Worm (Caenorhabditis elegans) whole organism, L4 larva: Measurements from ENCODE around the gene bre-1.
A peak's percentile ranks its signal among the peaks of the same experiment; 100 is the strongest.

ENCODE experiments used
- D1046.2 ChIP-seq: fragments of 200-800 bp; sonication (Bioruptor generic); IDR thresholded peaks from 2 replicates; pipeline ENCODE4 v1.3.6; 2022; ENCODE audit warnings: missing genetic modification characterization, missing compliant biosample characterization
- F37D6.2 ChIP-seq: sonication (generic microtip); optimal IDR thresholded peaks from 2 replicates; lab custom pipeline; 2016; ENCODE audit warnings: mild to moderate bottlenecking, missing genetic modification characterization, missing compliant biosample characterization
- T20F7.1 ChIP-seq: fragments of 200-800 bp; sonication (Bioruptor generic); optimal IDR thresholded peaks from 2 replicates; lab custom pipeline; 2018; ENCODE audit warnings: mild to moderate bottlenecking, missing genetic modification characterization, missing compliant biosample characterization
- Y75B8A.6 ChIP-seq: fragments of 200-800 bp; sonication (Bioruptor generic); IDR thresholded peaks from 2 replicates; pipeline ENCODE4 v1.3.6; 2022; ENCODE audit warnings: missing genetic modification reagents, missing genetic modification characterization, missing compliant biosample characterization
- ZK337.2 ChIP-seq: fragments of 200-800 bp; sonication (Bioruptor generic); IDR thresholded peaks from 2 replicates; pipeline ENCODE4 v1.3.6; 2022; ENCODE audit warnings: missing genetic modification reagents, missing genetic modification characterization, missing compliant biosample characterization
- aly-2 ChIP-seq: sonication (generic microtip); optimal IDR thresholded peaks from 2 replicates; lab custom pipeline; 2018; ENCODE audit warnings: missing biosample characterization, missing genetic modification characterization
- ama-1 ChIP-seq: fragments of 150-350 bp; optimal IDR thresholded peaks from 2 replicates; lab custom pipeline; 2014; ENCODE audit warnings: inconsistent platforms, mixed read lengths
- attf-4 ChIP-seq: sonication (generic microtip); optimal IDR thresholded peaks from 3 replicates; lab custom pipeline; 2017; ENCODE audit warnings: missing biosample characterization, missing genetic modification characterization
- ceh-20 ChIP-seq: fragments of 200-800 bp; sonication (Bioruptor generic); IDR thresholded peaks from 2 replicates; pipeline ENCODE4 v1.3.6; 2022; ENCODE audit warnings: missing genetic modification reagents, missing genetic modification characterization, missing compliant biosample characterization
- ces-1 ChIP-seq: fragments of 150-350 bp; sonication (generic microtip); optimal IDR thresholded peaks from 4 replicates; lab custom pipeline; 2014; ENCODE audit warnings: missing biosample characterization, missing genetic modification reagents, missing genetic modification characterization
- ctbp-1 ChIP-seq: fragments of 200-800 bp; sonication (Bioruptor generic); IDR thresholded peaks from 2 replicates; pipeline ENCODE4 v1.3.6; 2022; ENCODE audit warnings: missing genetic modification reagents, missing genetic modification characterization, missing compliant biosample characterization
- daf-16 ChIP-seq, 3 experiments: sonication (generic microtip); optimal IDR thresholded peaks; 2 replicates each; lab custom pipeline; 2016 to 2017; ENCODE audit warnings: missing genetic modification characterization in 3 of 3, missing genetic modification reagents in 3 of 3, mild to moderate bottlenecking in 2 of 3, missing compliant biosample characterization in 2 of 3, missing biosample characterization in 1 of 3, moderate library complexity in 1 of 3
- daf-19 ChIP-seq: fragments of 200-800 bp; sonication (Bioruptor generic); conservative IDR thresholded peaks from 2 replicates; pipeline ENCODE4 v1.3.6; 2022; ENCODE audit warnings: missing genetic modification characterization, missing compliant biosample characterization
- daf-8 ChIP-seq: fragments of 200-800 bp; sonication (Bioruptor generic); IDR thresholded peaks from 2 replicates; pipeline ENCODE4 v1.3.6; 2022; ENCODE audit warnings: missing genetic modification characterization, missing compliant biosample characterization
- dmd-6 ChIP-seq: fragments of 200-800 bp; sonication (Bioruptor generic); IDR thresholded peaks from 2 replicates; pipeline ENCODE4 v1.3.6; 2022; ENCODE audit warnings: missing genetic modification reagents, missing genetic modification characterization, missing compliant biosample characterization
- dmd-8 ChIP-seq: fragments of 200-800 bp; sonication (Bioruptor generic); IDR thresholded peaks from 2 replicates; pipeline ENCODE4 v1.3.6; 2022; ENCODE audit warnings: missing genetic modification characterization, missing compliant biosample characterization
- egl-43 ChIP-seq: fragments of 200-800 bp; sonication (Bioruptor generic); IDR thresholded peaks from 2 replicates; pipeline ENCODE4 v1.3.6; 2022; ENCODE audit warnings: missing genetic modification reagents, missing genetic modification characterization, missing compliant biosample characterization
- fkh-10 ChIP-seq: fragments of 150-350 bp; optimal IDR thresholded peaks from 2 replicates; lab custom pipeline; 2014; ENCODE audit warnings: missing biosample characterization, missing genetic modification reagents, missing genetic modification characterization
- fos-1 ChIP-seq: fragments of 150-350 bp; optimal IDR thresholded peaks from 2 replicates; lab custom pipeline; 2014; ENCODE audit warnings: missing biosample characterization, missing genetic modification characterization
- hif-1 ChIP-seq, 2 experiments: sonication (generic microtip); optimal IDR thresholded peaks; 2 replicates each; lab custom pipeline; 2016 to 2017; ENCODE audit warnings: missing compliant biosample characterization in 2 of 2, missing genetic modification characterization in 2 of 2, missing genetic modification reagents in 2 of 2, missing genotype in 2 of 2, mild to moderate bottlenecking in 1 of 2
- hlh-11 ChIP-seq: fragments of 200-800 bp; sonication (Bioruptor generic); optimal IDR thresholded peaks from 2 replicates; lab custom pipeline; 2018; ENCODE audit warnings: mild to moderate bottlenecking, missing genetic modification characterization, missing compliant biosample characterization
- hmg-1.1 ChIP-seq: fragments of 200-800 bp; sonication (Bioruptor generic); IDR thresholded peaks from 2 replicates; pipeline ENCODE4 v1.3.6; 2022; ENCODE audit warnings: missing genetic modification reagents, missing genetic modification characterization, missing compliant biosample characterization
- jun-1 ChIP-seq: fragments of 150-350 bp; optimal IDR thresholded peaks from 2 replicates; lab custom pipeline; 2014; ENCODE audit warnings: missing biosample characterization, missing genetic modification reagents, missing genetic modification characterization
- lim-7 ChIP-seq: fragments of 200-800 bp; sonication (Bioruptor generic); IDR thresholded peaks from 2 replicates; pipeline ENCODE4 v1.3.6; 2022; ENCODE audit warnings: missing genetic modification characterization, missing compliant biosample characterization
- lin-15B ChIP-seq: fragments of 150-350 bp; sonication (generic microtip); optimal IDR thresholded peaks from 3 replicates; lab custom pipeline; 2014; ENCODE audit warnings: missing biosample characterization, missing genetic modification characterization
- lir-3 ChIP-seq: sonication (generic microtip); optimal IDR thresholded peaks from 2 replicates; lab custom pipeline; 2016; ENCODE audit warnings: mild to moderate bottlenecking, missing genetic modification characterization, missing compliant biosample characterization
- lsy-2 ChIP-seq, 2 experiments: fragments of 150-350 bp in 1 of 2; sonication (generic microtip) in 1 of 2; optimal IDR thresholded peaks; 2 replicates each; lab custom pipeline; 2014 to 2017; ENCODE audit warnings: missing biosample characterization in 2 of 2, missing genetic modification characterization in 2 of 2
- madf-9 ChIP-seq: fragments of 200-800 bp; sonication (Bioruptor generic); conservative IDR thresholded peaks from 2 replicates; pipeline ENCODE4 v1.3.6; 2022; ENCODE audit warnings: missing genetic modification reagents, missing genetic modification characterization, missing compliant biosample characterization
- mdl-1 ChIP-seq, 2 experiments: fragments of 150-350 bp in 1 of 2; sonication (generic microtip) in 1 of 2; optimal IDR thresholded peaks; 2 replicates each; lab custom pipeline; 2014 to 2017; ENCODE audit warnings: missing biosample characterization in 2 of 2, missing genetic modification characterization in 2 of 2
- mep-1 ChIP-seq: fragments of 150-350 bp; sonication (generic microtip); optimal IDR thresholded peaks from 3 replicates; lab custom pipeline; 2014; ENCODE audit warnings: missing biosample characterization, missing genetic modification characterization
- mes-2 ChIP-seq: sonication (generic microtip); optimal IDR thresholded peaks from 2 replicates; lab custom pipeline; 2016; ENCODE audit warnings: missing genotype, mild to moderate bottlenecking, missing genetic modification characterization, missing compliant biosample characterization; ENCODE audit not compliant: poor library complexity, severe bottlenecking
- nhr-10 ChIP-seq: fragments of 150-350 bp; optimal IDR thresholded peaks from 2 replicates; lab custom pipeline; 2014; ENCODE audit warnings: missing biosample characterization, missing genetic modification characterization
- nhr-102 ChIP-seq: sonication (generic microtip); optimal IDR thresholded peaks from 2 replicates; lab custom pipeline; 2016; ENCODE audit warnings: mild to moderate bottlenecking, missing genetic modification characterization, moderate library complexity, missing compliant biosample characterization
- nhr-11 ChIP-seq: fragments of 150-350 bp; optimal IDR thresholded peaks from 2 replicates; lab custom pipeline; 2014; ENCODE audit warnings: missing biosample characterization, missing genetic modification characterization
- nhr-111 ChIP-seq: fragments of 200-800 bp; sonication (Bioruptor generic); optimal IDR thresholded peaks from 2 replicates; lab custom pipeline; 2018; ENCODE audit warnings: mild to moderate bottlenecking, missing genetic modification characterization, missing compliant biosample characterization
- nhr-237 ChIP-seq: sonication (generic microtip); optimal IDR thresholded peaks from 2 replicates; lab custom pipeline; 2017; ENCODE audit warnings: missing biosample characterization, missing genetic modification characterization
- nhr-25 ChIP-seq: sonication (generic microtip); optimal IDR thresholded peaks from 2 replicates; lab custom pipeline; 2017; ENCODE audit warnings: missing genetic modification characterization, mild to moderate bottlenecking, missing compliant biosample characterization, antibody characterized with exemption, moderate library complexity, borderline replicate concordance; ENCODE audit not compliant: insufficient read depth
- nhr-28 ChIP-seq: fragments of 150-350 bp; optimal IDR thresholded peaks from 2 replicates; lab custom pipeline; 2014; ENCODE audit warnings: missing biosample characterization, missing genetic modification characterization
- nhr-41 ChIP-seq: fragments of 200-800 bp; sonication (Bioruptor generic); IDR thresholded peaks from 2 replicates; pipeline ENCODE4 v1.3.6; 2022; ENCODE audit warnings: missing genetic modification reagents, missing genetic modification characterization, missing compliant biosample characterization
- nhr-48 ChIP-seq: sonication (generic microtip); optimal IDR thresholded peaks from 2 replicates; lab custom pipeline; 2016; ENCODE audit warnings: mild to moderate bottlenecking, missing genetic modification characterization, missing compliant biosample characterization
- pha-4 ChIP-seq, 2 experiments: fragments of 150-350 bp in 1 of 2; fragments of 200-800 bp in 1 of 2; sonication (Bioruptor generic) in 1 of 2; IDR thresholded peaks in 1 of 2; optimal IDR thresholded peaks in 1 of 2; 2 replicates each; pipeline versions ENCODE4 v1.3.6 to Lab custom; 2014 to 2022; ENCODE audit warnings: missing genetic modification characterization in 2 of 2, missing genetic modification reagents in 2 of 2, missing biosample characterization in 1 of 2, missing compliant biosample characterization in 1 of 2
- rbr-2 ChIP-seq: sonication (generic microtip); optimal IDR thresholded peaks from 2 replicates; lab custom pipeline; 2016; ENCODE audit warnings: missing genotype, missing genetic modification characterization, missing compliant biosample characterization
- saeg-2 ChIP-seq: fragments of 200-800 bp; sonication (Bioruptor generic); IDR thresholded peaks from 2 replicates; pipeline ENCODE4 v1.3.6; 2022; ENCODE audit warnings: missing genetic modification reagents, missing genetic modification characterization, missing compliant biosample characterization
- skn-1 ChIP-seq: fragments of 150-350 bp; optimal IDR thresholded peaks from 2 replicates; lab custom pipeline; 2014; ENCODE audit warnings: missing biosample characterization, missing genetic modification characterization
- spr-1 ChIP-seq: sonication (generic microtip); optimal IDR thresholded peaks from 2 replicates; lab custom pipeline; 2016; ENCODE audit warnings: mild to moderate bottlenecking, missing genetic modification characterization, missing compliant biosample characterization
- spr-3 ChIP-seq: fragments of 200-800 bp; sonication (Bioruptor generic); optimal IDR thresholded peaks from 2 replicates; lab custom pipeline; 2018; ENCODE audit warnings: mild to moderate bottlenecking, missing genetic modification characterization, missing compliant biosample characterization
- tra-1 ChIP-seq: fragments of 200-800 bp; sonication (Bioruptor generic); IDR thresholded peaks from 2 replicates; pipeline ENCODE4 v1.3.6; 2022; ENCODE audit warnings: missing genetic modification reagents, missing genetic modification characterization, missing compliant biosample characterization
- unc-130 ChIP-seq: sonication (generic microtip); optimal IDR thresholded peaks from 2 replicates; lab custom pipeline; 2016; ENCODE audit warnings: missing genetic modification reagents, missing genetic modification characterization, missing compliant biosample characterization
- zip-2 ChIP-seq: fragments of 150-350 bp; optimal IDR thresholded peaks from 2 replicates; lab custom pipeline; 2014; ENCODE audit warnings: missing biosample characterization, missing genetic modification characterization

The bre-1 gene

DNA sequence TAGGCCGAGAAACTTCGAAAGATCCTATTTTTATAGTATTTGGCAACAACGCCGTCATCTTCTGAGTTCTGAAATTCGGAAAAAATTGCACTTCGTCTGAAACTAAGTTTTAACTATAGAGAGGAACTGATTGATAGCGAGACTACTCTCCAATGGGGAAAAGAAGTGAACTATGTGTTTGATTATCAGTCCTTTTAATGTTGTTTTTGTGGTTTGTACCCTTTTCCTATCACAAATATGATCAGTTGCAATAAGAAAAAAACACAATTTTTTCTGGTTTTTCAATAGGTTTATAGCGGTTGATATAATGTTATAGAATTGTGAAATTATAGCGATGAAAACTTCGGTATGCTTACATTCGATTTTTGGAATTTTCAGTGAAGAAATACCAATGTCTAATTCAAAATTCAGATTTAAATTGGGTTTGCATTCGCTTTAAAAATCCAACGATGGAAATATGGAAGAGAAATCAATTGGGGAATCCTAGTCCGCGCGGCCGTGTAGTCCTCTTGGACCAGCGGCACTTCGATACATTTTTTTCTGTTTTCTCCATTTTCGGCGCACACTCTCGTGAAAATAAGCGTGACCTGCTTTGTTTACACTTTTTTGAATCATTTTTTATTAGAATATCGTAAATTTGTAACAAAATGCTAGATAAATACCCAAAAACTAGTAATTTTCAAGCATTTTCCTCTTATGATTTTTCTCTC lies 13.7 kb upstream of the bre-1 start, which contains the start of gene C53B4.3 (continued):
- TF ChIP-seq ces-1 (GFP tag; lab: Kevin White, UChicago), result no peak
- no peak for TF ChIP-seq attf-4 (tag; lab: Kevin White, UChicago)
- TF ChIP-seq mdl-1 (tag; optimal IDR thresholded peaks at IDR 0.05; lab: Kevin White, UChicago), result peak in 1 of 2 experiments; percentile 32
- TF ChIP-seq nhr-237, result no peak
- TF ChIP-seq dmd-6 (GFP tag; lab: Robert Waterston, UW), result peak; percentile 64
- TF ChIP-seq zip-2, result no peak
- TF ChIP-seq nhr-10 (tag; lab: Kevin White, UChicago), result no peak
- peak; percentile 98 for TF ChIP-seq mes-2 (tag; lab: Kevin White, UChicago)
- TF ChIP-seq spr-3 (GFP tag; lab: Kevin White, UChicago), result no peak
- TF ChIP-seq lin-15B (tag; lab: Kevin White, UChicago), result no peak
- TF ChIP-seq saeg-2 (GFP tag; lab: Robert Waterston, UW), result no peak
- 0 out of 2 replicates have a peak, but pooled peaks have one; percentile 42 for TF ChIP-seq madf-9 (GFP tag; lab: Robert Waterston, UW)
- TF ChIP-seq nhr-41 (GFP tag; lab: Robert Waterston, UW), result no peak
- no peak for TF ChIP-seq daf-16 (GFP tag; optimal IDR thresholded peaks at IDR 0.05; lab: Kevin White, UChicago)
- TF ChIP-seq daf-16 (tag; optimal IDR thresholded peaks at IDR 0.05; lab: Kevin White, UChicago), result peak; percentile 42
- TF ChIP-seq mep-1 (tag; lab: Kevin White, UChicago), result peak; percentile 49
- peak; percentile 59 for TF ChIP-seq rbr-2 (tag; lab: Kevin White, UChicago)
- TF ChIP-seq lsy-2 (tag; optimal IDR thresholded peaks at IDR 0.05; lab: Kevin White, UChicago), result peak in 1 of 2 experiments; percentile 79
- no peak for TF ChIP-seq hmg-1.1 (GFP tag; lab: Robert Waterston, UW)
- TF ChIP-seq skn-1 (tag; lab: Kevin White, UChicago), result no peak
- peak; percentile 44 for TF ChIP-seq hlh-11 (tag; lab: Kevin White, UChicago)
- TF ChIP-seq jun-1, result no peak
- TF ChIP-seq Y75B8A.6 (GFP tag; lab: Robert Waterston, UW), result no peak
- TF ChIP-seq F37D6.2 (tag; lab: Kevin White, UChicago), result no peak
- TF ChIP-seq daf-19 (GFP tag; lab: Robert Waterston, UW), result no peak
- peak; percentile 75 for TF ChIP-seq nhr-28 (tag; lab: Kevin White, UChicago)
- peak in 1 of 2 experiments; percentile 77 for TF ChIP-seq hif-1 (tag; optimal IDR thresholded peaks at IDR 0.05; lab: Kevin White, UChicago)
- no peak for TF ChIP-seq fkh-10 (GFP tag; lab: Kevin White, UChicago)
- no peak for TF ChIP-seq lir-3 (tag; lab: Kevin White, UChicago)
- no peak for TF ChIP-seq dmd-8
- TF ChIP-seq nhr-111 (GFP tag; lab: Kevin White, UChicago), result no peak
- no peak; the same call in 1 of the 2 replicates for TF ChIP-seq ceh-20
- no peak for TF ChIP-seq pha-4 (GFP tag; IDR thresholded peaks at IDR 0.05; lab: Robert Waterston, UW)
- peak; percentile 48 for TF ChIP-seq pha-4 (tag; optimal IDR thresholded peaks at IDR 0.05; lab: Kevin White, UChicago)
- no peak for TF ChIP-seq tra-1
- TF ChIP-seq ZK337.2 (GFP tag; lab: Robert Waterston, UW), result peak; percentile 90
- TF ChIP-seq lim-7 (GFP tag; lab: Robert Waterston, UW), result no peak
- TF ChIP-seq ctbp-1 (GFP tag; lab: Robert Waterston, UW), result 0 out of 2 replicates have a peak, but pooled peaks have one; percentile 38
- no peak for TF ChIP-seq spr-1 (tag; lab: Kevin White, UChicago)
- TF ChIP-seq daf-8 (GFP tag; lab: Robert Waterston, UW), result no peak
- TF ChIP-seq aly-2 (tag; lab: Kevin White, UChicago), result no peak
- peak; percentile 64 for TF ChIP-seq nhr-25 (tag; lab: Kevin White, UChicago)
- peak; percentile 40 for TF ChIP-seq nhr-102
- no peak for TF ChIP-seq ama-1 (lab: Kevin White, UChicago)
- TF ChIP-seq unc-130 (GFP tag; lab: Kevin White, UChicago), result peak; percentile 85
- TF ChIP-seq nhr-48, result peak; percentile 49
- TF ChIP-seq T20F7.1 (GFP tag; lab: Kevin White, UChicago), result peak; percentile 56
- no peak for TF ChIP-seq egl-43
- no peak for TF ChIP-seq D1046.2
- no peak for TF ChIP-seq fos-1 (tag; lab: Kevin White, UChicago)
- TF ChIP-seq nhr-11 (tag; lab: Kevin White, UChicago), result no peak
